Worm (Caenorhabditis elegans) whole organism, midembryonic: ENCODE data around the gene F39C12.1.
A peak's percentile ranks its signal among the peaks of the same experiment; 100 is the strongest.

Experiments
- klf-2 ChIP-seq: fragments of 200-800 bp; sonication (Bioruptor generic); conservative IDR thresholded peaks from 2 replicates; pipeline ENCODE4 v1.3.6; 2022; ENCODE audit warnings: missing genetic modification reagents, missing genetic modification characterization, missing compliant biosample characterization
- ztf-23 ChIP-seq: fragments of 200-800 bp; sonication (Bioruptor generic); IDR thresholded peaks from 2 replicates; pipeline ENCODE4 v1.3.6; 2022; ENCODE audit warnings: missing genetic modification reagents, missing genetic modification characterization, missing compliant biosample characterization

- TF ChIP-seq klf-2 (GFP tag; lab: Robert Waterston, UW) (0 out of 2 replicates have a peak, but pooled peaks have one; percentile 45), ztf-23 (GFP tag; lab: Robert Waterston, UW) (peak; percentile 65; the same call in 1 of the 2 replicates)
Observed at ce11 chrX:4788958-4789357, 64.0 kb downstream of the F39C12.1 start.
